Fruit fly (Drosophila melanogaster) S2 (cell line): Measurements from ENCODE around the gene Dad1.

Experiments used
- CG8478 ChIP-seq: fragments of >200 bp; optimal IDR thresholded peaks from 2 replicates; lab custom pipeline; 2018
- CTCF ChIP-seq, 2 experiments: fragments of >200 bp; optimal IDR thresholded peaks; 2 replicates each; lab custom pipeline; 2018

DNA sequence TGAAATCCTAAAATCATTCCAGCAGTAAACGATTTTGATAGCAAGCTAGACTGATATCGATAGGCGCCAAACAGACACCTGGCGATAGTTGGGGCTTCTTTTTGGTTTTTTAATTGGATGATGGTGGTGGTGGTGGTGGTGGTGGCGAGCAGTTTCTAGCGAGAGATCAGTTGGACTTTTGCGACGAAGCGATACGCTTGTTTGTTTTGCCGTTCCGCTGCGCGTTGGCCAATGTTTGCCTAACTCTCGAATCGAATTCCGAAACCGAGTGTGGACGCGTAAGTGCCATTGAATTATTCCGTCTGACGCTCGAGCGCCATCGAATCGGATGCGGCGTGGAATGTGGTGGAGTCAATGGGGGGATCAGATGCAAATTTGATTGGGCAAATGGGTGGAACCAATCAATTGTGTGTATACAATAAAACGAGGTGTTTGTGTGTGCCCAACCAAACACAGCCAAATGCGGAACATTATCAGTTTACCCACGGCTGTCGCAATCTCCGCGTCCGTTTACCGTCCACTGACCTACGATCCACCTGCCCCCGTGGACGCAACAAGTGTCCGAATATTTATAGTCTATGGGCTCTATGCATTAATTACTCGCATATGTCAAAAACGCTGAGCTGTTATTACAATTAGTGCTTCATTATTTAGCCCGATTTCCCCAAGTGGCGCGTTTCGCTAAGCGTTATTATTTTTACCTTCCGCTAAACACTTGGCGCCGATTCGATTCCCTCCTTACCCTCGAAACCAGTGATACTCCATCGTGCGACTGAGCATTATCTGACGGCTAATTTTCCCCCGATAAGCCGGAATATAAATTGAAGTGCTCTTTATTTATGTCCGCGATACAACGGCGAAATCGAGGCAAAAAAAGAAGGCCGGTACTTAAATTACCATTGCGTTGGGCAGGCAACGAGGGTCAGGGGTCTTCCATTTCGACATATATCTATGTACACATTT lies 13.3 kb downstream of the Dad1 start, which contains the start of gene CG17292:
- TF ChIP-seq CG8478 (lab: Kevin White, UChicago): no peak
- TF ChIP-seq CTCF (optimal IDR thresholded peaks at IDR 0.05; lab: Kevin White, UChicago): no peak
